Worm (Caenorhabditis elegans) whole organism, L1 larva: ENCODE results near the gene T14B4.1.

Experiments
- ama-1 ChIP-seq: fragments of 150-350 bp; optimal IDR thresholded peaks from 2 replicates; lab custom pipeline; 2014
- ceh-8 ChIP-seq: fragments of 200-800 bp; sonication (Bioruptor generic); optimal IDR thresholded peaks from 2 replicates; lab custom pipeline; 2018; ENCODE audit warnings: mild to moderate bottlenecking, missing genetic modification characterization, moderate library complexity, missing compliant biosample characterization
- dpl-1 ChIP-seq, 3 experiments: fragments of 150-350 bp in 2 of 3; sonication (generic microtip) in 1 of 3; optimal IDR thresholded peaks; 2 replicates each; lab custom pipeline; 2014 to 2017; ENCODE audit warnings: missing biosample characterization in 3 of 3, missing genetic modification characterization in 3 of 3, missing genetic modification reagents in 3 of 3
- fkh-4 ChIP-seq: sonication (generic microtip); optimal IDR thresholded peaks from 2 replicates; lab custom pipeline; 2016; ENCODE audit warnings: missing compliant biosample characterization, missing genetic modification characterization, borderline replicate concordance
- fos-1 ChIP-seq: fragments of 150-350 bp; optimal IDR thresholded peaks from 2 replicates; lab custom pipeline; 2014; ENCODE audit warnings: missing biosample characterization, missing genetic modification characterization
- nhr-11 ChIP-seq: fragments of 150-350 bp; optimal IDR thresholded peaks from 2 replicates; lab custom pipeline; 2014; ENCODE audit warnings: missing biosample characterization, missing genetic modification characterization
- nhr-28 ChIP-seq: fragments of 150-350 bp; optimal IDR thresholded peaks from 2 replicates; lab custom pipeline; 2014; ENCODE audit warnings: missing biosample characterization, missing genetic modification characterization
- skn-1 ChIP-seq: fragments of 150-350 bp; optimal IDR thresholded peaks from 2 replicates; lab custom pipeline; 2014; ENCODE audit warnings: missing biosample characterization, missing genetic modification characterization
- swsn-7 ChIP-seq: sonication (generic microtip); optimal IDR thresholded peaks from 2 replicates; lab custom pipeline; 2016; ENCODE audit warnings: missing genetic modification characterization, missing compliant biosample characterization

DNA sequence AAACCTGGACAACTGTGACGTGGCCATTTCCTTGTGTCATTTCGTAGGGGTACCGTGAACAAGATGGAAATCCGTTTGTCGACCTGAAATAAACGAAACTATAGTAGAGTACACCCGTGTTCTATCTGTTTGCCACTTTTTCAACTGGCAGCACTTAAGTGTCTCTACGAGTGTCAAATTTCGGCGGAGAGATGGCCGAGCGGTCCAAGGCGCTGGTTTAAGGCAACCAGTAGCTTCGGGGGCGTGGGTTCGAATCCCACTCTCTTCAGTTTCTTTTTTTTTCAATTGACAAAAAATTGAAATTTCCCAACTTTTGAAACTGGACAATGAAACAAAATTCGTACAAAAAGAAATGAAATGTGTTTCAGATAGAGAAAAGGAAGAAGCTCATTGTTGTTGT lies 15.1 kb upstream of the T14B4.1 start:
- no peak for TF ChIP-seq ama-1
- no peak for TF ChIP-seq fos-1 (tag; lab: Kevin White, UChicago)
- peak; percentile 7 for TF ChIP-seq skn-1
- TF ChIP-seq nhr-11 (tag; lab: Kevin White, UChicago): no peak
- TF ChIP-seq dpl-1 (GFP tag; optimal IDR thresholded peaks at IDR 0.05; lab: Kevin White, UChicago): peak in 2 of 3 experiments; percentile 1 to 14
- TF ChIP-seq swsn-7 (tag; lab: Kevin White, UChicago): peak; percentile 32
- no peak for TF ChIP-seq ceh-8 (GFP tag; lab: Kevin White, UChicago)
- TF ChIP-seq nhr-28 (tag; lab: Kevin White, UChicago): no peak
- no peak for TF ChIP-seq fkh-4 (tag; lab: Kevin White, UChicago)
